Fruit fly (Drosophila melanogaster) whole organism, larva: ENCODE measurements around the gene Act5C.
"Not testable (repeated sequence)": the region's sequence is repeated elsewhere in the genome, so short reads cannot be mapped to it uniquely, and the experiment has no call there.

Experiments used
- noc ChIP-seq: fragments of 200-800 bp; sonication (Bioruptor generic); optimal IDR thresholded peaks from 3 replicates; lab custom pipeline; 2019; ENCODE audit warnings: missing biosample characterization, mild to moderate bottlenecking, missing genetic modification characterization, moderate library complexity

Act5C gene

dm6 chrX:5932345-5932995, 31.8 kb downstream of the Act5C start:
- peak; percentile 27 for TF ChIP-seq noc (tag; lab: Kevin White, UChicago)

dm6 chrX:5935072-5935738, 34.5 kb downstream of the Act5C start:
- TF ChIP-seq noc (tag; lab: Kevin White, UChicago), result no peak

- TF ChIP-seq noc (tag; lab: Kevin White, UChicago), result no peak
These were observed 41.2 kb downstream of the Act5C start for dm6 chrX:5941824-5942223.

dm6 chrX:5942306-5942705, 41.6 kb downstream of the Act5C start, which contains the start of gene CG12728:
Gene CG12728, plus strand, starts transcription at chrX:5942606.
- not testable (repeated sequence) for TF ChIP-seq noc (tag; lab: Kevin White, UChicago)

- not testable (repeated sequence) for TF ChIP-seq noc (tag; lab: Kevin White, UChicago)
These were observed 44.6 kb downstream of the Act5C start, which contains the start of gene CG32756 for dm6 chrX:5945052-5945830. Gene CG32756, plus strand, starts transcription at chrX:5945682.

dm6 chrX:5947870-5948498, 47.3 kb downstream of the Act5C start, which contains the start of gene CG6041:
Gene CG6041, plus strand, starts transcription at chrX:5948160.
- TF ChIP-seq noc (tag; lab: Kevin White, UChicago), result peak; percentile 30

dm6 chrX:5949951-5950350, 49.3 kb downstream of the Act5C start, which contains the start of gene CG32755:
Gene CG32755, plus strand, starts transcription at chrX:5950251.
- no peak for TF ChIP-seq noc (tag; lab: Kevin White, UChicago)

- no peak for TF ChIP-seq noc (tag; lab: Kevin White, UChicago)
These were observed 51.6 kb downstream of the Act5C start, which contains the start of gene CG6048 for dm6 chrX:5952265-5952664. Gene CG6048, plus strand, starts transcription at chrX:5952565.
